Worm (Caenorhabditis elegans) whole organism, L1 larva: Measurements from ENCODE around the gene paqr-1.

Experiments used
- ama-1 ChIP-seq: fragments of 150-350 bp; optimal IDR thresholded peaks from 2 replicates; lab custom pipeline; 2014
- ceh-63 ChIP-seq: fragments of 200-800 bp; sonication (Bioruptor generic); optimal IDR thresholded peaks from 2 replicates; lab custom pipeline; 2018; ENCODE audit warnings: mild to moderate bottlenecking, missing genetic modification characterization, missing compliant biosample characterization
- ceh-8 ChIP-seq: fragments of 200-800 bp; sonication (Bioruptor generic); optimal IDR thresholded peaks from 2 replicates; lab custom pipeline; 2018; ENCODE audit warnings: mild to moderate bottlenecking, missing genetic modification characterization, moderate library complexity, missing compliant biosample characterization
- dsc-1 ChIP-seq: sonication (generic microtip); optimal IDR thresholded peaks from 2 replicates; lab custom pipeline; 2016; ENCODE audit warnings: mild to moderate bottlenecking, missing genetic modification characterization, missing compliant biosample characterization
- efl-1 ChIP-seq, 4 experiments: fragments of 150-350 bp; optimal IDR thresholded peaks in 3 of 4; peaks in 1 of 4; 1 replicate in 1 of 4; 2 replicates in 3 of 4; lab custom pipeline; 2014; ENCODE audit warnings: missing biosample characterization in 2 of 4, missing genetic modification characterization in 2 of 4, missing genetic modification reagents in 2 of 4
- elt-2 ChIP-seq: sonication (generic microtip); optimal IDR thresholded peaks from 2 replicates; lab custom pipeline; 2016; ENCODE audit warnings: missing genetic modification characterization, mild to moderate bottlenecking, inconsistent platforms, missing compliant biosample characterization, missing genetic modification reagents
- elt-3 ChIP-seq, 6 experiments: fragments of 150-350 bp in 1 of 6; sonication (generic microtip); optimal IDR thresholded peaks; 2 replicates each; lab custom pipeline; 2017 to 2018; ENCODE audit warnings: missing biosample characterization in 6 of 6, missing genetic modification characterization in 6 of 6, inconsistent platforms in 1 of 6
- hpl-2 ChIP-seq: fragments of 150-350 bp; optimal IDR thresholded peaks from 2 replicates; lab custom pipeline; 2014; ENCODE audit warnings: missing biosample characterization, missing genetic modification reagents, missing genetic modification characterization
- irx-1 ChIP-seq: sonication (generic microtip); optimal IDR thresholded peaks from 2 replicates; lab custom pipeline; 2016; ENCODE audit warnings: missing genetic modification characterization, missing compliant biosample characterization
- isw-1 ChIP-seq: fragments of 200-800 bp; sonication (Bioruptor generic); IDR thresholded peaks from 2 replicates; pipeline ENCODE4 v1.3.6; 2022; ENCODE audit warnings: missing genetic modification characterization, missing compliant biosample characterization
- lin-13 ChIP-seq: fragments of 150-350 bp; optimal IDR thresholded peaks from 2 replicates; lab custom pipeline; 2014; ENCODE audit warnings: missing biosample characterization, missing genetic modification reagents, missing genetic modification characterization
- lin-39 ChIP-seq: fragments of 150-350 bp; optimal IDR thresholded peaks from 2 replicates; lab custom pipeline; 2014; ENCODE audit warnings: missing biosample characterization, missing genetic modification reagents, missing genetic modification characterization
- nhr-11 ChIP-seq: fragments of 150-350 bp; optimal IDR thresholded peaks from 2 replicates; lab custom pipeline; 2014; ENCODE audit warnings: missing biosample characterization, missing genetic modification characterization
- nhr-12 ChIP-seq: sonication (generic microtip); optimal IDR thresholded peaks from 2 replicates; lab custom pipeline; 2017; ENCODE audit warnings: missing biosample characterization, missing genetic modification characterization
- nhr-237 ChIP-seq: fragments of 150-350 bp; optimal IDR thresholded peaks from 2 replicates; lab custom pipeline; 2014; ENCODE audit warnings: missing biosample characterization, missing genetic modification characterization
- nhr-90 ChIP-seq: sonication (generic microtip); optimal IDR thresholded peaks from 2 replicates; lab custom pipeline; 2016; ENCODE audit warnings: mild to moderate bottlenecking, missing genetic modification characterization, missing compliant biosample characterization; ENCODE audit not compliant: poor library complexity
- rnt-1 ChIP-seq: sonication (generic microtip); optimal IDR thresholded peaks from 2 replicates; lab custom pipeline; 2016; ENCODE audit warnings: mild to moderate bottlenecking, missing genetic modification characterization, moderate library complexity, missing compliant biosample characterization
- unc-130 ChIP-seq: fragments of 150-350 bp; optimal IDR thresholded peaks from 2 replicates; lab custom pipeline; 2017; ENCODE audit warnings: missing biosample characterization, missing genetic modification characterization, inconsistent platforms
- vab-15 ChIP-seq: sonication (generic microtip); optimal IDR thresholded peaks from 2 replicates; lab custom pipeline; 2017; ENCODE audit warnings: missing genotype, mild to moderate bottlenecking, missing genetic modification characterization, missing compliant biosample characterization

Gene paqr-1

DNA sequence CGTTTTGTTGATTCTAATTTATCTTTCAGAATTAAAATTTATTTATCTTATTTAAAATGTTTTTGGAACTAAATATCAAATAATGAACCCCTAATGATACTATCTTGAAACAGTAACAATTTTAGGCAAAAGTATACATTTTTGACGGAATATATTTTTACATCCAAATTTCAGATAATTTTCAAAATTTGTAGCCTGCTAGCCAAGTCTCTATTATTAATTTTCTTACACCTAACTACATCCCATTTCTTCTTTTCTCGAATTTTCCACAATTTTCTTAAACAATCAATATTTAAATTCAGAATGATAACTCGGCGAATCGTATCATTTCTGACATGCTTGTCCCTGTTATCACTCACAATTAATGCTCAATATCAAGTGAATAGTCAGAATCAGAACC, 48.8 kb downstream of the paqr-1 start, which contains the start of gene pqn-89:
TSS of gene pqn-89 (plus strand) at position 301 of the 400 bp plus-strand sequence.
- TF ChIP-seq nhr-237 (tag; lab: Kevin White, UChicago) (no peak), isw-1 (GFP tag; lab: Robert Waterston, UW) (no peak), nhr-11 (tag; lab: Kevin White, UChicago) (no peak), lin-39 (no peak), elt-3 (tag; optimal IDR thresholded peaks at IDR 0.05; lab: Kevin White, UChicago) (no peak), ceh-63 (no peak), lin-13 (GFP tag; lab: Kevin White, UChicago) (no peak), irx-1 (no peak), vab-15 (tag; lab: Kevin White, UChicago) (no peak), nhr-12 (no peak), dsc-1 (no peak), rnt-1 (tag; lab: Kevin White, UChicago) (no peak), ceh-8 (GFP tag; lab: Kevin White, UChicago) (no peak), unc-130 (no peak), ama-1 (lab: Kevin White, UChicago) (no peak)
- TF ChIP-seq, all 84 proteins: peak for 0

DNA sequence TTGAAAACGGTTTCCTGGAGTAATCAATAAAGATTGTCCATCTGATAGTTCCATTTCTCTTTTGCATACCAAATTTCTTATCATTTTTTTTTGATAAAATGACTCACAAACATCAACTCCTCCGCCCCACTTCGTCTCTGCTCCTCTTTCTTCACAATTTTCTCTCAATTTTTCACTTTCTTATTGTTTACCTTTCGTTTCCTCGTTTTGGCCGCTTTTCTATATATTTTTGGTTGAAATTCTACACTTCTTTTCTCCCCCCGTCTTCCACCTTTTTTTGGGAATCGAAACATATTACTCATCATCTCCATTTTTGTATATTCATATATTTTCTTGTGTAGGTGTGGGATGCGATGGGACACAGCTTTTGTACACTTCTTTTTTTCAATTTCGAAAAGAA, 52.5 kb downstream of the paqr-1 start:
- no peak for TF ChIP-seq efl-1 (optimal IDR thresholded peaks at IDR 0.05; lab: Kevin White, UChicago)
- TF ChIP-seq efl-1 (GFP tag; optimal IDR thresholded peaks at IDR 0.05 in 1 of 2; lab: Kevin White, UChicago), result peak in 1 of 2 experiments; percentile 86
- TF ChIP-seq elt-2 (tag; lab: Kevin White, UChicago), result peak; percentile 54
- TF ChIP-seq nhr-90 (tag; lab: Kevin White, UChicago), result peak; percentile 8
- no peak for TF ChIP-seq hpl-2 (GFP tag; lab: Kevin White, UChicago)
